Worm (Caenorhabditis elegans): Measurements from ENCODE around the gene C31C9.6.

DNA sequence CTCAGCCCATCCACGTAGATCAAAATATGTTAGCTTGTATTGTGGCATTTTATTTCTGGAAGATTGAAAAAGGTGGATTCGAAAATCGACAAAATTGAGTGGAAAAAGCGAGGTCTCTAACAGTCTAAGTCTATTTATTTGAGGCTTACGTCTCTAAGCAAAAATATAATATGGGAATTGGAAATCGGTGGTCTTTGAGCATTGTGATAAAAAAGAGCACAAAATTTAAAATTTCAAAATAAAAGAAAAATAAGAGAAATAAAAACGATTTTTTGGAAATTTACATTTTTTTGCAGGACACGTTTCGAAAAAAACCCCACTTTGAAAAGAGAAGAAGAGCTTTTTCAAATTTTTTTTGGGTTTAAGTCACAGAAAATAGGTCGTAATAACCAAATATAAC is 48.8 kb downstream of the C31C9.6 start, which contains the start of gene gst-15:
- TF ChIP-seq dve-1 (tag; optimal IDR thresholded peaks at IDR 0.05) = no peak
- no peak for TF ChIP-seq ahr-1 (tag; optimal IDR thresholded peaks at IDR 0.05)
- no peak for TF ChIP-seq ama-1 (optimal IDR thresholded peaks at IDR 0.05)
- no peak for TF ChIP-seq pax-1 (tag; optimal IDR thresholded peaks at IDR 0.05)
- TF ChIP-seq pha-4 (tag; optimal IDR thresholded peaks at IDR 0.05) = no peak
- TF ChIP-seq hlh-15 (tag; optimal IDR thresholded peaks at IDR 0.05) = no peak

All from whole organism, late embryonic.